Worm (Caenorhabditis elegans) whole organism, L3 larva: ENCODE measurements around the gene T28A11.16.

Experiments
- R02D3.7 ChIP-seq: fragments of 150-350 bp; optimal IDR thresholded peaks from 2 replicates; lab custom pipeline; 2014; ENCODE audit warnings: missing biosample characterization, missing genetic modification characterization
- ZK546.5 ChIP-seq: sonication (generic microtip); optimal IDR thresholded peaks from 2 replicates; lab custom pipeline; 2017; ENCODE audit warnings: missing biosample characterization, missing genetic modification characterization
- aly-2 ChIP-seq: fragments of 150-350 bp; optimal IDR thresholded peaks from 2 replicates; lab custom pipeline; 2014; ENCODE audit warnings: missing biosample characterization, missing genetic modification characterization
- ama-1 ChIP-seq: fragments of 150-350 bp; optimal IDR thresholded peaks from 2 replicates; lab custom pipeline; 2018
- ceh-16 ChIP-seq: sonication (generic microtip); optimal IDR thresholded peaks from 2 replicates; lab custom pipeline; 2017; ENCODE audit warnings: missing biosample characterization, missing genetic modification characterization
- ceh-28 ChIP-seq: fragments of 150-350 bp; optimal IDR thresholded peaks from 2 replicates; lab custom pipeline; 2014; ENCODE audit warnings: missing biosample characterization, missing genetic modification reagents, missing genetic modification characterization
- ceh-82 ChIP-seq: fragments of 150-350 bp; optimal IDR thresholded peaks from 2 replicates; lab custom pipeline; 2014; ENCODE audit warnings: missing biosample characterization, missing genetic modification characterization
- ceh-9 ChIP-seq: sonication (generic microtip); optimal IDR thresholded peaks from 2 replicates; lab custom pipeline; 2018; ENCODE audit warnings: missing biosample characterization, missing genetic modification characterization
- egl-5 ChIP-seq: fragments of 150-350 bp; optimal IDR thresholded peaks from 2 replicates; lab custom pipeline; 2017; ENCODE audit warnings: missing biosample characterization, missing genetic modification reagents, missing genetic modification characterization, inconsistent platforms
- elt-1 ChIP-seq: fragments of 150-350 bp; optimal IDR thresholded peaks from 2 replicates; lab custom pipeline; 2014; ENCODE audit warnings: missing biosample characterization, missing genetic modification characterization
- elt-2 ChIP-seq: sonication (generic microtip); optimal IDR thresholded peaks from 2 replicates; lab custom pipeline; 2016; ENCODE audit warnings: missing genetic modification reagents, mild to moderate bottlenecking, missing genetic modification characterization, missing compliant biosample characterization
- elt-3 ChIP-seq, 3 experiments: fragments of 150-350 bp in 1 of 3; sonication (generic microtip) in 2 of 3; optimal IDR thresholded peaks; 2 replicates in 2 of 3; 4 replicates in 1 of 3; lab custom pipeline; 2014 to 2017; ENCODE audit warnings: missing biosample characterization in 3 of 3, missing genetic modification characterization in 3 of 3
- eor-1 ChIP-seq, 2 experiments: fragments of 150-350 bp; optimal IDR thresholded peaks; 2 replicates each; lab custom pipeline; 2014 to 2018; ENCODE audit warnings: missing biosample characterization in 2 of 2, missing genetic modification characterization in 2 of 2
- fos-1 ChIP-seq: fragments of 150-350 bp; optimal IDR thresholded peaks from 2 replicates; lab custom pipeline; 2014; ENCODE audit warnings: missing biosample characterization, missing genetic modification characterization
- hmg-11 ChIP-seq: sonication (generic microtip); optimal IDR thresholded peaks from 2 replicates; lab custom pipeline; 2016; ENCODE audit warnings: missing genetic modification characterization, missing compliant biosample characterization
- jun-1 ChIP-seq: fragments of 150-350 bp; optimal IDR thresholded peaks from 2 replicates; lab custom pipeline; 2014; ENCODE audit warnings: missing biosample characterization, missing genetic modification reagents, missing genetic modification characterization
- lsy-12 ChIP-seq: sonication (generic microtip); optimal IDR thresholded peaks from 2 replicates; lab custom pipeline; 2016; ENCODE audit warnings: mild to moderate bottlenecking, missing genetic modification characterization, missing compliant biosample characterization
- mdl-1 ChIP-seq: fragments of 150-350 bp; optimal IDR thresholded peaks from 2 replicates; lab custom pipeline; 2014; ENCODE audit warnings: missing biosample characterization, missing genetic modification characterization
- nfya-1 ChIP-seq: sonication (generic microtip); optimal IDR thresholded peaks from 2 replicates; lab custom pipeline; 2017; ENCODE audit warnings: missing genetic modification characterization, mild to moderate bottlenecking, missing compliant biosample characterization, antibody characterized with exemption, moderate library complexity; ENCODE audit not compliant: insufficient read depth
- nhr-11 ChIP-seq: fragments of 150-350 bp; optimal IDR thresholded peaks from 2 replicates; lab custom pipeline; 2014; ENCODE audit warnings: missing biosample characterization, missing genetic modification characterization
- nhr-23 ChIP-seq: fragments of 150-350 bp; optimal IDR thresholded peaks from 2 replicates; lab custom pipeline; 2014; ENCODE audit warnings: missing biosample characterization, missing genetic modification reagents, missing genetic modification characterization
- nhr-25 ChIP-seq: sonication (generic microtip); optimal IDR thresholded peaks from 2 replicates; lab custom pipeline; 2017; ENCODE audit warnings: missing biosample characterization, missing genetic modification characterization
- nhr-28 ChIP-seq: fragments of 150-350 bp; optimal IDR thresholded peaks from 2 replicates; lab custom pipeline; 2014; ENCODE audit warnings: missing biosample characterization, missing genetic modification characterization
- nhr-67 ChIP-seq: fragments of 150-350 bp; optimal IDR thresholded peaks from 2 replicates; lab custom pipeline; 2014; ENCODE audit warnings: missing biosample characterization, missing genetic modification characterization
- nhr-76 ChIP-seq: fragments of 150-350 bp; sonication (generic microtip); optimal IDR thresholded peaks from 5 replicates; lab custom pipeline; 2014; ENCODE audit warnings: missing biosample characterization, missing genetic modification characterization
- nhr-77 ChIP-seq: fragments of 150-350 bp; optimal IDR thresholded peaks from 2 replicates; lab custom pipeline; 2014; ENCODE audit warnings: missing biosample characterization, missing genetic modification characterization
- pqm-1 ChIP-seq: fragments of 150-350 bp; optimal IDR thresholded peaks from 2 replicates; lab custom pipeline; 2017; ENCODE audit warnings: missing biosample characterization, missing genetic modification characterization, inconsistent platforms
- skn-1 ChIP-seq: fragments of 150-350 bp; optimal IDR thresholded peaks from 2 replicates; lab custom pipeline; 2014; ENCODE audit warnings: missing biosample characterization, missing genetic modification characterization
- snpc-4 ChIP-seq: fragments of 150-350 bp; optimal IDR thresholded peaks from 2 replicates; lab custom pipeline; 2014; ENCODE audit warnings: missing biosample characterization, missing genetic modification characterization
- unc-39 ChIP-seq: sonication (generic microtip); optimal IDR thresholded peaks from 4 replicates; lab custom pipeline; 2017; ENCODE audit warnings: missing biosample characterization, missing genetic modification characterization
- unc-62 ChIP-seq: fragments of 150-350 bp; sonication (generic microtip); optimal IDR thresholded peaks from 4 replicates; lab custom pipeline; 2014; ENCODE audit warnings: missing biosample characterization, missing genetic modification reagents, missing genetic modification characterization

Gene T28A11.16

DNA sequence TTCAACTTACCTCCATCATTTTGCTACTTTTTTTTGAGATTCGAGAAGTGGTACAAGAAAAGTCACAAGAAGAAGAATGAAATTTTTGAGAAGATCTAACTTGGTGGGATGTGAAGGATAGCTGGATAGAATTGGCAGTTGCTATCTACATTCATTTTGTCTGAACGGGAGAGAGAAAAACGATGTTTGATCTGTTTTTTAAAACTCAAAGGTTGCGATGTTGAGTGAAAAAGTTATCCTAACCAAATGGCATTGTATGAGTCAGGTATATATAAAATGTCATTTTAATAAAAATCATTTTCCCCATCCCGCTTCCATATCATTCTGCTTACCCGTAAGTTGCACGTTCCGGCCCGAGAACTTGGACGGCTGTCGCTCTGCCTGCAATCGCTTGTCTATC, 30.2 kb upstream of the T28A11.16 start, which contains the start of gene F35F10.6:
Gene F35F10.6, minus strand, starts transcription at position 101 of the 400 bp plus-strand sequence.
- TF ChIP-seq unc-62 (GFP tag; lab: Kevin White, UChicago): no peak
- no peak for TF ChIP-seq egl-5 (tag; lab: Kevin White, UChicago)
- TF ChIP-seq aly-2 (tag; lab: Kevin White, UChicago): no peak
- TF ChIP-seq hmg-11: no peak
- TF ChIP-seq ama-1 (lab: Kevin White, UChicago): no peak
- no peak for TF ChIP-seq ceh-28 (tag; lab: Kevin White, UChicago)
- no peak for TF ChIP-seq elt-3 (tag; optimal IDR thresholded peaks at IDR 0.05; lab: Kevin White, UChicago)
- no peak for TF ChIP-seq nhr-77 (tag; lab: Kevin White, UChicago)
- TF ChIP-seq nhr-28 (tag; lab: Kevin White, UChicago): no peak
- TF ChIP-seq lsy-12 (tag; lab: Kevin White, UChicago): no peak

ce11 chrV:3288134-3288533, 29.1 kb upstream of the T28A11.16 start:
- TF ChIP-seq ceh-28 (tag; lab: Kevin White, UChicago): no peak
- TF ChIP-seq nhr-67 (tag; lab: Kevin White, UChicago): no peak
- TF ChIP-seq unc-62 (GFP tag; lab: Kevin White, UChicago): no peak

DNA sequence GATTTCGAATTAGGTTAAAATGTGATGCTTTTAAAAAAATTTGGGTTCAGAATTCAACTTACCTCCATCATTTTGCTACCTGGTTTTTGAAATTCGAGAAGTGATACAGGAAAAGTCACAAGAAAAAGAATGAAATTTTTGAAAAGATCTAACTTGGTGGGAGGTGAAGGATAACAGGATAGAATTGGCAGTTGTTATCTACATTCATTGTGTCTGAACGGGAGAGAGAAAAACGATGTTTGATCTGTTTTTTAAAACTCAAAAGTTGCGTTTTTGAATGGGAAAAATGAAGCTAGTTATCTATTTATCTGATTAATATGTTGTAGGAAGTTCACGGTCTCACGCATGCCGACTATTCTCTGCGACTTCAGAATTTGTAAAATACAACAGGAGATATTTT, 28.3 kb upstream of the T28A11.16 start, which contains the start of gene F35F10.7:
Gene F35F10.7, minus strand, starts transcription at position 101 of the 400 bp plus-strand sequence.
- no peak for TF ChIP-seq nhr-11
- TF ChIP-seq elt-1 (tag; lab: Kevin White, UChicago): no peak
- TF ChIP-seq nhr-67 (tag; lab: Kevin White, UChicago): no peak
- TF ChIP-seq snpc-4 (tag; lab: Kevin White, UChicago): no peak
- no peak for TF ChIP-seq nhr-77 (tag; lab: Kevin White, UChicago)
- TF ChIP-seq nhr-23 (tag; lab: Kevin White, UChicago): no peak
- no peak for TF ChIP-seq R02D3.7 (tag; lab: Kevin White, UChicago)
- TF ChIP-seq ceh-9 (tag; lab: Kevin White, UChicago): no peak
- no peak for TF ChIP-seq mdl-1
- TF ChIP-seq nhr-76 (tag; lab: Kevin White, UChicago): no peak
- TF ChIP-seq hmg-11: no peak
- no peak for TF ChIP-seq unc-39 (tag; lab: Kevin White, UChicago)
- TF ChIP-seq nhr-28 (tag; lab: Kevin White, UChicago): no peak
- no peak for TF ChIP-seq unc-62 (GFP tag; lab: Kevin White, UChicago)
- TF ChIP-seq jun-1: no peak
- no peak for TF ChIP-seq elt-2 (tag; lab: Kevin White, UChicago)
- no peak for TF ChIP-seq lsy-12 (tag; lab: Kevin White, UChicago)
- no peak for TF ChIP-seq nhr-25 (tag; lab: Kevin White, UChicago)
- no peak for TF ChIP-seq ZK546.5 (tag; lab: Kevin White, UChicago)
- no peak for TF ChIP-seq skn-1 (tag; lab: Kevin White, UChicago)

DNA sequence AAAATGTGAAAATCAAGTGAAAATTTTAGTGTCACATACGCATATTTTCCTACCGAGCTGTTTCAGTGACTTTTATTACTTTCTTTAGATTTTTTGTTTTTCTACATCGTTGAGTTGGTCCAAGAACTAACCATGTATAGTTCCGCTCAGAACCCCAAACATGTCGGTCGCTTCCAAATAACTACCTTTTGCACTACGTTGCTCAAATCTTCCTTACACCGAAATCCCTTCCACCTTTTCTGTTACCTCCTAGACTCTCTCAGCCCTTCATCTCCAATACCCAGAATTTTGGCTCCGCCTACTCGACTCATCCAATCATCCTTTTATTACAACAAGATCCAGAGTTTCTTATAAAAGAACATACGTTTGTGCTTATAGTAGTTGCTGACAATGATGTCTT, 25.6 kb upstream of the T28A11.16 start, which contains the start of gene F35F10.5:
Gene F35F10.5, plus strand, starts transcription at position 301 of the 400 bp plus-strand sequence.
- TF ChIP-seq R02D3.7 (tag; lab: Kevin White, UChicago): no peak
- no peak for TF ChIP-seq fos-1
- no peak for TF ChIP-seq nhr-23 (tag; lab: Kevin White, UChicago)
- no peak for TF ChIP-seq nfya-1

DNA sequence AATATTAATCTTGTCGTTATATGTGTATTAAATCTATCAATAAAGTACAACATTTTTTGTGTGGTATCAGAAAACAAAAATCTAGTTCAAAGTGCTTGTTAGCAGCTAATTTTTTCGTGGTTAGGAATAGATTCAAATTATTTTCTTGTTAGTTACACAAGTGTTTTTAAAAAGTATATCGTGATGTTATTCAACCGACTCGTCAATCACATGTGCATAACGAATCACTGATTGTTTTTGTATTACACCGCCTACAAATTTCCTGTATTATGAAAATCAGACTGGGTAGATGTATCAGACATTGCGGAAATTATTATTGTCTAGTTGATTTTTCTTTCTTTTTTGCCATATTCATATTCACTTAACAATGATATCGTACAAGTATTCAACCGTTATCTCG, 23.9 kb upstream of the T28A11.16 start, which contains the start of gene str-64:
Gene str-64, plus strand, starts transcription at position 301 of the 400 bp plus-strand sequence.
- TF ChIP-seq nfya-1 (no peak), eor-1 (tag; optimal IDR thresholded peaks at IDR 0.05; lab: Kevin White, UChicago) (no peak), ceh-9 (tag; lab: Kevin White, UChicago) (no peak), ama-1 (lab: Kevin White, UChicago) (no peak), skn-1 (tag; lab: Kevin White, UChicago) (no peak), ceh-82 (no peak)

- no peak for TF ChIP-seq elt-3 (tag; optimal IDR thresholded peaks at IDR 0.05; lab: Kevin White, UChicago)
- no peak for TF ChIP-seq ama-1 (lab: Kevin White, UChicago)
- no peak for TF ChIP-seq ceh-16
- TF ChIP-seq pqm-1 (tag; lab: Kevin White, UChicago): no peak
- TF ChIP-seq, all 47 proteins: peak for 0
Measured at ce11 chrV:3281523-3281922, 22.5 kb upstream of the T28A11.16 start, which contains the start of gene T28A11.25. TSS of gene T28A11.25 (plus strand) at chrV:3281823.
